Fruit fly (Drosophila melanogaster): ENCODE data around the gene CG42592.
A peak's percentile ranks its signal among the peaks of the same experiment; 100 is the strongest.

CG42592 gene

dm6 chr3R:29836188-29836587, at the start of gene CG42592:
Gene CG42592 (minus strand): TSS chr3R:29836288.
- TF ChIP-seq CG7101 (tag; optimal IDR thresholded peaks at IDR 0.05), result no peak
- TF ChIP-seq cnc (optimal IDR thresholded peaks at IDR 0.05), result no peak
- no peak for TF ChIP-seq CG5204 (GFP tag; optimal IDR thresholded peaks at IDR 0.05)
- TF ChIP-seq Mnt (GFP tag; optimal IDR thresholded peaks at IDR 0.05), result no peak
- TF ChIP-seq pad (GFP tag; optimal IDR thresholded peaks at IDR 0.05), result no peak
- no peak for TF ChIP-seq bab1 (GFP tag; optimal IDR thresholded peaks at IDR 0.05)
- TF ChIP-seq Crg-1 (GFP tag; optimal IDR thresholded peaks at IDR 0.05), result no peak
- TF ChIP-seq Clk (GFP tag; optimal IDR thresholded peaks at IDR 0.05), result no peak
- TF ChIP-seq ovo (GFP tag; optimal IDR thresholded peaks at IDR 0.05), result no peak
- TF ChIP-seq kay (GFP tag; ENCODE audit: borderline replicate concordance), result no peak
- no peak for TF ChIP-seq CG14711 (tag; optimal IDR thresholded peaks at IDR 0.05)
- TF ChIP-seq CG12768 (GFP tag; optimal IDR thresholded peaks at IDR 0.05), result no peak
- TF ChIP-seq tj (GFP tag; optimal IDR thresholded peaks at IDR 0.05), result no peak
- no peak for TF ChIP-seq Hr96 (GFP tag; optimal IDR thresholded peaks at IDR 0.05)
- TF ChIP-seq cic (GFP tag; optimal IDR thresholded peaks at IDR 0.05), result no peak
- TF ChIP-seq CG11617 (GFP tag; optimal IDR thresholded peaks at IDR 0.05), result no peak

dm6 chr3R:29880306-29880705, 44.2 kb upstream of the CG42592 start:
- TF ChIP-seq CG33017 (tag; optimal IDR thresholded peaks at IDR 0.05) (no peak), CG14711 (tag; optimal IDR thresholded peaks at IDR 0.05) (no peak), Mnt (GFP tag; optimal IDR thresholded peaks at IDR 0.05) (no peak), Crg-1 (GFP tag; optimal IDR thresholded peaks at IDR 0.05) (no peak), CG7045 (GFP tag; optimal IDR thresholded peaks at IDR 0.05) (no peak), CG11617 (GFP tag; optimal IDR thresholded peaks at IDR 0.05) (no peak), CG1620 (GFP tag; optimal IDR thresholded peaks at IDR 0.05) (no peak), ovo (GFP tag; optimal IDR thresholded peaks at IDR 0.05) (no peak), CG5204 (GFP tag; optimal IDR thresholded peaks at IDR 0.05) (no peak), Clk (GFP tag; optimal IDR thresholded peaks at IDR 0.05) (no peak), CG12768 (GFP tag; optimal IDR thresholded peaks at IDR 0.05) (no peak), CG7101 (tag; optimal IDR thresholded peaks at IDR 0.05) (no peak), cic (GFP tag; optimal IDR thresholded peaks at IDR 0.05) (no peak), pad (GFP tag; optimal IDR thresholded peaks at IDR 0.05) (no peak), toe (GFP tag; optimal IDR thresholded peaks at IDR 0.05) (no peak), bab1 (GFP tag; optimal IDR thresholded peaks at IDR 0.05) (no peak), kay (GFP tag; ENCODE audit: borderline replicate concordance) (no peak), Hr96 (GFP tag; optimal IDR thresholded peaks at IDR 0.05) (no peak), cnc (optimal IDR thresholded peaks at IDR 0.05) (no peak)

dm6 chr3R:29876733-29877193, 40.7 kb upstream of the CG42592 start, which contains the start of gene CG31038:
Gene CG31038 (plus strand): TSS chr3R:29877059.
- peak; percentile 80 for TF ChIP-seq cic (GFP tag; optimal IDR thresholded peaks at IDR 0.05)
- TF ChIP-seq toe (GFP tag; optimal IDR thresholded peaks at IDR 0.05), result no peak
- TF ChIP-seq kay (GFP tag; ENCODE audit: borderline replicate concordance), result peak; percentile 78
- TF ChIP-seq CG14711 (tag; optimal IDR thresholded peaks at IDR 0.05), result peak; percentile 29
- peak; percentile 69 for TF ChIP-seq CG12768 (GFP tag; optimal IDR thresholded peaks at IDR 0.05)
- peak; percentile 96 for TF ChIP-seq tj (GFP tag; optimal IDR thresholded peaks at IDR 0.05)
- peak; percentile 54 for TF ChIP-seq bab1 (GFP tag; optimal IDR thresholded peaks at IDR 0.05)
- TF ChIP-seq ovo (GFP tag; optimal IDR thresholded peaks at IDR 0.05), result no peak
- no peak for TF ChIP-seq Clk (GFP tag; optimal IDR thresholded peaks at IDR 0.05)
- peak; percentile 61 to 74 for TF ChIP-seq cnc (optimal IDR thresholded peaks at IDR 0.05)
- peak; percentile 43 for TF ChIP-seq CG7101 (tag; optimal IDR thresholded peaks at IDR 0.05)
- TF ChIP-seq CG11617 (GFP tag; optimal IDR thresholded peaks at IDR 0.05), result peak; percentile 31
- peak; percentile 15 for TF ChIP-seq CG7045 (GFP tag; optimal IDR thresholded peaks at IDR 0.05)
- no peak for TF ChIP-seq Hr96 (GFP tag; optimal IDR thresholded peaks at IDR 0.05)
- no peak for TF ChIP-seq CG5204 (GFP tag; optimal IDR thresholded peaks at IDR 0.05)
- no peak for TF ChIP-seq pad (GFP tag; optimal IDR thresholded peaks at IDR 0.05)
- peak; percentile 14 for TF ChIP-seq Crg-1 (GFP tag; optimal IDR thresholded peaks at IDR 0.05)
- TF ChIP-seq CG33017 (tag; optimal IDR thresholded peaks at IDR 0.05), result no peak
- TF ChIP-seq Mnt (GFP tag; optimal IDR thresholded peaks at IDR 0.05), result peak; percentile 70

dm6 chr3R:29876232-29876631, 40.1 kb upstream of the CG42592 start:
- TF ChIP-seq CG12768 (GFP tag; optimal IDR thresholded peaks at IDR 0.05) (no peak), Clk (GFP tag; optimal IDR thresholded peaks at IDR 0.05) (no peak)

dm6 chr3R:29875830-29876229, 39.7 kb upstream of the CG42592 start:
- TF ChIP-seq kay (GFP tag; ENCODE audit: borderline replicate concordance) (peak; percentile 57), bab1 (GFP tag; optimal IDR thresholded peaks at IDR 0.05) (peak; percentile 16), CG14711 (tag; optimal IDR thresholded peaks at IDR 0.05) (peak; percentile 6), CG7101 (tag; optimal IDR thresholded peaks at IDR 0.05) (peak; percentile 18), CG11617 (GFP tag; optimal IDR thresholded peaks at IDR 0.05) (peak; percentile 16), Mnt (GFP tag; optimal IDR thresholded peaks at IDR 0.05) (no peak)

dm6 chr3R:29869350-29869688, 33.2 kb upstream of the CG42592 start, which contains the start of gene CG34133:
Gene CG34133 (plus strand): TSS chr3R:29869365.
- TF ChIP-seq cnc (optimal IDR thresholded peaks at IDR 0.05) (no peak), Clk (GFP tag; optimal IDR thresholded peaks at IDR 0.05) (no peak), CG5204 (GFP tag; optimal IDR thresholded peaks at IDR 0.05) (no peak), ovo (GFP tag; optimal IDR thresholded peaks at IDR 0.05) (no peak)

All from whole organism, adult.